Fruit fly (Drosophila melanogaster) whole organism, embryonic: ENCODE measurements around the gene Evi5.
A peak's percentile ranks its signal among the peaks of the same experiment; 100 is the strongest.

ENCODE experiments used
- Adf1 ChIP-seq: fragments of 200-800 bp; sonication (Bioruptor generic); IDR thresholded peaks from 2 replicates; pipeline ENCODE4 v1.3.6; 2022; ENCODE audit warnings: missing biosample characterization, missing genetic modification characterization
- Atf-2 ChIP-seq: fragments of 200-800 bp; sonication (Bioruptor generic); optimal IDR thresholded peaks from 2 replicates; lab custom pipeline; 2016; ENCODE audit warnings: missing biosample characterization, missing genetic modification characterization
- B-H1 ChIP-seq: fragments of 200-800 bp; sonication (Bioruptor generic); IDR thresholded peaks from 3 replicates; pipeline ENCODE4 v1.3.6; 2022; ENCODE audit warnings: missing biosample characterization, missing genetic modification characterization
- Blimp-1 ChIP-seq: fragments of 200-800 bp; sonication (Bioruptor generic); optimal IDR thresholded peaks from 3 replicates; lab custom pipeline; 2018; ENCODE audit warnings: missing biosample characterization, missing genetic modification characterization, mild to moderate bottlenecking, moderate library complexity, missing genetic modification reagents
- CG10543 ChIP-seq: fragments of 200-800 bp; sonication (Bioruptor generic); optimal IDR thresholded peaks from 3 replicates; lab custom pipeline; 2017; ENCODE audit warnings: missing biosample characterization, mild to moderate bottlenecking, missing genetic modification characterization, moderate library complexity
- CG11504 ChIP-seq: fragments of 200-800 bp; sonication (Bioruptor generic); optimal IDR thresholded peaks from 3 replicates; lab custom pipeline; 2019; ENCODE audit warnings: missing biosample characterization, mild to moderate bottlenecking, missing genetic modification characterization, moderate library complexity
- CG12391 ChIP-seq: fragments of 200-800 bp; sonication (Bioruptor generic); optimal IDR thresholded peaks from 3 replicates; lab custom pipeline; 2018; ENCODE audit warnings: missing biosample characterization, mild to moderate bottlenecking, missing genetic modification characterization, moderate library complexity
- CG13287 ChIP-seq: fragments of 200-800 bp; sonication (Bioruptor generic); IDR thresholded peaks from 2 replicates; pipeline ENCODE4 v1.3.6; 2022; ENCODE audit warnings: missing biosample characterization, missing genetic modification characterization; ENCODE audit not compliant: partially characterized antibody
- CG14050 ChIP-seq: fragments of 200-800 bp; sonication (Bioruptor generic); IDR thresholded peaks from 3 replicates; pipeline ENCODE4 v1.3.6; 2022; ENCODE audit warnings: missing biosample characterization, missing genetic modification characterization
- CG1603 ChIP-seq: fragments of 200-800 bp; sonication (Bioruptor generic); optimal IDR thresholded peaks from 2 replicates; lab custom pipeline; 2019; ENCODE audit warnings: missing biosample characterization, mild to moderate bottlenecking, missing genetic modification characterization, moderate library complexity
- CG16815 ChIP-seq: fragments of 200-800 bp; sonication (Bioruptor generic); optimal IDR thresholded peaks from 3 replicates; lab custom pipeline; 2017; ENCODE audit warnings: missing biosample characterization, mild to moderate bottlenecking, missing genetic modification characterization
- CG17359 ChIP-seq: fragments of 200-800 bp; sonication (Bioruptor generic); optimal IDR thresholded peaks from 3 replicates; lab custom pipeline; 2018; ENCODE audit warnings: missing biosample characterization, mild to moderate bottlenecking, missing genetic modification characterization, moderate library complexity
- CG18011 ChIP-seq: fragments of 200-800 bp; sonication (Bioruptor generic); optimal IDR thresholded peaks from 2 replicates; lab custom pipeline; 2017; ENCODE audit warnings: missing biosample characterization, missing genetic modification characterization, mild to moderate bottlenecking, moderate library complexity, missing genotype
- CG2120 ChIP-seq: fragments of 200-800 bp; sonication (Bioruptor generic); optimal IDR thresholded peaks from 3 replicates; lab custom pipeline; 2016; ENCODE audit warnings: missing biosample characterization, missing genetic modification characterization
- CG32532 ChIP-seq: fragments of 200-800 bp; sonication (Bioruptor generic); IDR thresholded peaks from 2 replicates; pipeline ENCODE4 v1.3.6; 2022; ENCODE audit warnings: missing biosample characterization, missing genetic modification characterization
- CG42726 ChIP-seq: fragments of 200-800 bp; sonication (Bioruptor generic); IDR thresholded peaks from 2 replicates; pipeline ENCODE4 v1.3.6; 2022; ENCODE audit warnings: missing biosample characterization, missing genetic modification characterization; ENCODE audit not compliant: partially characterized antibody
- CG6689 ChIP-seq: fragments of 200-800 bp; sonication (Bioruptor generic); IDR thresholded peaks from 2 replicates; pipeline ENCODE4 v1.3.6; 2022; ENCODE audit warnings: missing biosample characterization, missing genetic modification characterization
- HLH3B ChIP-seq: fragments of 200-800 bp; sonication (Bioruptor generic); IDR thresholded peaks from 2 replicates; pipeline ENCODE4 v1.3.6; 2022; ENCODE audit warnings: missing biosample characterization, missing genetic modification characterization
- Med ChIP-seq: fragments of 200-800 bp; sonication (Bioruptor generic); peaks from one replicate; lab custom pipeline; 2016; ENCODE audit warnings: missing biosample characterization, missing genetic modification characterization, mild to moderate bottlenecking, inconsistent platforms, moderate library complexity
- PHDP ChIP-seq: fragments of 200-800 bp; sonication (Bioruptor generic); optimal IDR thresholded peaks from 3 replicates; lab custom pipeline; 2018; ENCODE audit warnings: missing biosample characterization, mild to moderate bottlenecking, missing genetic modification characterization, moderate library complexity
- Ptx1 ChIP-seq: fragments of 200-800 bp; sonication (Bioruptor generic); IDR thresholded peaks from 2 replicates; pipeline ENCODE4 v1.3.6; 2022; ENCODE audit warnings: missing biosample characterization, missing genetic modification characterization
- Rfx ChIP-seq: fragments of 200-800 bp; sonication (Bioruptor generic); IDR thresholded peaks from 2 replicates; pipeline ENCODE4 v1.3.6; 2022; ENCODE audit warnings: missing biosample characterization, missing genetic modification characterization
- Sox100B ChIP-seq: fragments of 200-800 bp; sonication (Bioruptor generic); optimal IDR thresholded peaks from 3 replicates; lab custom pipeline; 2018; ENCODE audit warnings: missing biosample characterization, mild to moderate bottlenecking, missing genetic modification characterization
- Sry-β ChIP-seq: fragments of 200-800 bp; sonication (Bioruptor generic); optimal IDR thresholded peaks from 2 replicates; lab custom pipeline; 2018; ENCODE audit warnings: missing biosample characterization, mild to moderate bottlenecking, missing genetic modification characterization, moderate library complexity
- Ssrp ChIP-seq: fragments of 200-800 bp; sonication (Bioruptor generic); optimal IDR thresholded peaks from 2 replicates; lab custom pipeline; 2018; ENCODE audit warnings: missing biosample characterization, mild to moderate bottlenecking, missing genetic modification characterization, moderate library complexity
- aop ChIP-seq: fragments of 200-800 bp; sonication (Bioruptor generic); IDR thresholded peaks from 2 replicates; pipeline ENCODE4 v1.3.6; 2022; ENCODE audit warnings: missing biosample characterization, missing genetic modification characterization
- bsh ChIP-seq, 2 experiments: fragments of 200-800 bp; sonication (Bioruptor generic); optimal IDR thresholded peaks; 2 replicates each; lab custom pipeline; 2017 to 2018; ENCODE audit warnings: mild to moderate bottlenecking in 2 of 2, missing biosample characterization in 2 of 2, missing genetic modification characterization in 2 of 2, moderate library complexity in 1 of 2
- chn ChIP-seq: fragments of 200-800 bp; sonication (Bioruptor generic); optimal IDR thresholded peaks from 2 replicates; lab custom pipeline; 2016; ENCODE audit warnings: missing biosample characterization, missing genetic modification characterization
- dimm ChIP-seq: fragments of 200-800 bp; sonication (Bioruptor generic); IDR thresholded peaks from 2 replicates; pipeline ENCODE4 v1.3.6; 2022; ENCODE audit warnings: missing biosample characterization, missing genetic modification characterization
- fd3F ChIP-seq: fragments of 200-800 bp; sonication (Bioruptor generic); optimal IDR thresholded peaks from 2 replicates; lab custom pipeline; 2018; ENCODE audit warnings: missing biosample characterization, mild to moderate bottlenecking, missing genetic modification characterization, moderate library complexity
- fu2 ChIP-seq: fragments of 200-800 bp; sonication (Bioruptor generic); optimal IDR thresholded peaks from 2 replicates; lab custom pipeline; 2016; ENCODE audit warnings: missing biosample characterization, missing genetic modification characterization
- grn ChIP-seq: fragments of 200-800 bp; sonication (Bioruptor generic); optimal IDR thresholded peaks from 3 replicates; lab custom pipeline; 2017; ENCODE audit warnings: missing biosample characterization, missing genetic modification characterization
- her ChIP-seq: fragments of 200-800 bp; sonication (Bioruptor generic); optimal IDR thresholded peaks from 2 replicates; lab custom pipeline; 2016; ENCODE audit warnings: missing biosample characterization, missing genetic modification characterization
- hkb ChIP-seq, 2 experiments: fragments of 200-800 bp in 1 of 2; fragments of >200 bp in 1 of 2; sonication (Bioruptor generic) in 1 of 2; IDR thresholded peaks in 1 of 2; optimal IDR thresholded peaks in 1 of 2; 2 replicates each; pipeline versions ENCODE4 v1.3.6 to Lab custom; 2017 to 2022; ENCODE audit warnings: missing biosample characterization in 1 of 2, missing genetic modification characterization in 1 of 2
- lmd ChIP-seq: fragments of 200-800 bp; sonication (Bioruptor generic); IDR thresholded peaks from 2 replicates; pipeline ENCODE4 v1.3.6; 2022; ENCODE audit warnings: missing biosample characterization, missing genetic modification characterization
- mld ChIP-seq: fragments of 200-800 bp; sonication (Bioruptor generic); IDR thresholded peaks from 3 replicates; pipeline ENCODE4 v1.3.6; 2022; ENCODE audit warnings: missing biosample characterization, missing genetic modification characterization; ENCODE audit not compliant: partially characterized antibody
- p53 ChIP-seq: fragments of 200-800 bp; sonication (Bioruptor generic); optimal IDR thresholded peaks from 2 replicates; lab custom pipeline; 2016; ENCODE audit warnings: missing biosample characterization, missing genetic modification characterization
- pb ChIP-seq: fragments of 200-800 bp; sonication (Bioruptor generic); optimal IDR thresholded peaks from 3 replicates; lab custom pipeline; 2016; ENCODE audit warnings: missing biosample characterization, missing genetic modification characterization
- pho ChIP-seq: fragments of 200-800 bp; sonication (Bioruptor generic); optimal IDR thresholded peaks from 2 replicates; lab custom pipeline; 2016; ENCODE audit warnings: missing biosample characterization, missing genetic modification characterization
- slbo ChIP-seq: fragments of 200-800 bp; sonication (Bioruptor generic); IDR thresholded peaks from 2 replicates; pipeline ENCODE4 v1.3.6; 2022; ENCODE audit warnings: missing biosample characterization, missing genetic modification characterization
- sna ChIP-seq: fragments of 200-800 bp; sonication (Bioruptor generic); IDR thresholded peaks from 2 replicates; pipeline ENCODE4 v1.3.6; 2022; ENCODE audit warnings: missing biosample characterization, missing genetic modification characterization; ENCODE audit not compliant: partially characterized antibody
- so ChIP-seq: fragments of 200-800 bp; sonication (Bioruptor generic); IDR thresholded peaks from 3 replicates; pipeline ENCODE4 v1.3.6; 2022; ENCODE audit warnings: missing biosample characterization, missing genetic modification characterization
- sob ChIP-seq: fragments of 200-800 bp; sonication (Bioruptor generic); IDR thresholded peaks from 2 replicates; pipeline ENCODE4 v1.3.6; 2022; ENCODE audit warnings: missing biosample characterization, missing genetic modification characterization
- tap ChIP-seq: fragments of 200-800 bp; optimal IDR thresholded peaks from 3 replicates; lab custom pipeline; 2019; ENCODE audit warnings: missing biosample characterization, mild to moderate bottlenecking, missing genetic modification characterization, moderate library complexity
- tna ChIP-seq: fragments of 200-800 bp; sonication (Bioruptor generic); IDR thresholded peaks from 2 replicates; pipeline ENCODE4 v1.3.6; 2022; ENCODE audit warnings: missing biosample characterization, missing genetic modification characterization; ENCODE audit not compliant: partially characterized antibody

The Evi5 gene

dm6 chrX:11419212-11419611 lies 35.0 kb downstream of the Evi5 start (continued):
- TF ChIP-seq PHDP (tag; lab: Kevin White, UChicago) (peak; percentile 22), Med (GFP tag; lab: Kevin White, UChicago) (peak; percentile 25), CG11504 (tag; lab: Kevin White, UChicago) (peak; percentile 34), so (GFP tag; lab: Robert Waterston, UW) (no peak), CG18011 (no peak), HLH3B (GFP tag; lab: Robert Waterston, UW) (peak; percentile 40; the same call in 1 of the 2 replicates), CG13287 (no peak), tna (GFP tag; lab: Robert Waterston, UW) (no peak), tap (tag; lab: Kevin White, UChicago) (peak; percentile 7), CG6689 (peak; percentile 30; the same call in 1 of the 2 replicates), CG1603 (tag; lab: Kevin White, UChicago) (peak; percentile 20), slbo (peak; percentile 43; the same call in 1 of the 2 replicates), dimm (GFP tag; lab: Robert Waterston, UW) (no peak), lmd (GFP tag; lab: Robert Waterston, UW) (peak; percentile 29; the same call in 1 of the 2 replicates), CG17359 (tag; lab: Kevin White, UChicago) (peak; percentile 16), fd3F (GFP tag; lab: Kevin White, UChicago) (peak; percentile 10), CG12391 (tag; lab: Kevin White, UChicago) (peak; percentile 1), CG2120 (GFP tag; lab: Kevin White, UChicago) (peak; percentile 37), Rfx (0 out of 2 replicates have a peak, but pooled peaks have one; percentile 17), hkb (optimal IDR thresholded peaks at IDR 0.05; lab: Kevin White, UChicago) (no peak), hkb (GFP tag; IDR thresholded peaks at IDR 0.05; lab: Robert Waterston, UW) (peak; percentile 33; the same call in 1 of the 2 replicates), CG32532 (peak; percentile 43; the same call in 1 of the 2 replicates), aop (no peak), Ptx1 (GFP tag; lab: Robert Waterston, UW) (peak; percentile 32; the same call in 1 of the 2 replicates)
- TF ChIP-seq, all 482 proteins: peak for 45

- TF ChIP-seq p53 (no peak), Blimp-1 (GFP tag; lab: Kevin White, UChicago) (no peak), CG10543 (GFP tag; lab: Kevin White, UChicago) (no peak), her (no peak), mld (GFP tag; lab: Robert Waterston, UW) (no peak), sna (GFP tag; lab: Robert Waterston, UW) (no peak), CG16815 (GFP tag; lab: Kevin White, UChicago) (no peak)
These were observed 36.9 kb downstream of the Evi5 start, which contains the start of the genes Gr10a and Or10a for dm6 chrX:11417322-11417721. TSS of gene Gr10a (minus strand) at chrX:11417422. TSS of gene Or10a (minus strand) at chrX:11417422.

dm6 chrX:11413090-11413489 lies 41.1 kb downstream of the Evi5 start, which contains the start of gene Gr10b:
TSS of gene Gr10b (minus strand) at chrX:11413190.
- TF ChIP-seq Atf-2, result no peak
- no peak for TF ChIP-seq grn
- no peak for TF ChIP-seq Adf1
- no peak for TF ChIP-seq pho (GFP tag; lab: Kevin White, UChicago)
- TF ChIP-seq Sry-β, result no peak
- no peak for TF ChIP-seq Ssrp
- TF ChIP-seq fu2 (GFP tag; lab: Kevin White, UChicago), result no peak
- no peak for TF ChIP-seq pb (GFP tag; lab: Kevin White, UChicago)
- TF ChIP-seq CG14050, result no peak
- TF ChIP-seq bsh (GFP tag; optimal IDR thresholded peaks at IDR 0.05; lab: Kevin White, UChicago), result no peak
- TF ChIP-seq CG42726 (GFP tag; lab: Robert Waterston, UW), result no peak
- TF ChIP-seq chn (GFP tag; lab: Kevin White, UChicago), result no peak
- TF ChIP-seq sob (GFP tag; lab: Robert Waterston, UW), result no peak
- no peak for TF ChIP-seq B-H1 (GFP tag; lab: Robert Waterston, UW)
- no peak for TF ChIP-seq Sox100B (GFP tag; lab: Kevin White, UChicago)
